Worm (Caenorhabditis elegans) whole organism, mixed stage, embryonic: ENCODE results near the gene T01G6.1.

Experiments
- M03D4.4 ChIP-seq: sonication (generic microtip); optimal IDR thresholded peaks from 2 replicates; lab custom pipeline; 2017; ENCODE audit warnings: mild to moderate bottlenecking, missing genetic modification characterization, missing compliant biosample characterization
- bed-3 ChIP-seq: fragments of 200-800 bp; sonication (Bioruptor generic); optimal IDR thresholded peaks from 3 replicates; lab custom pipeline; 2018; ENCODE audit warnings: mild to moderate bottlenecking, missing genetic modification characterization, moderate library complexity, missing compliant biosample characterization
- blmp-1 ChIP-seq: fragments of 150-350 bp; optimal IDR thresholded peaks from 2 replicates; lab custom pipeline; 2014; ENCODE audit warnings: missing biosample characterization, missing genetic modification characterization
- ceh-39 ChIP-seq: fragments of 150-350 bp; optimal IDR thresholded peaks from 2 replicates; lab custom pipeline; 2014; ENCODE audit warnings: missing biosample characterization, missing genetic modification characterization
- ceh-43 ChIP-seq: fragments of 200-800 bp; sonication (Bioruptor generic); optimal IDR thresholded peaks from 2 replicates; lab custom pipeline; 2018; ENCODE audit warnings: mild to moderate bottlenecking, missing genetic modification characterization, moderate library complexity, missing compliant biosample characterization
- ceh-83 ChIP-seq: fragments of 200-800 bp; sonication (Bioruptor generic); optimal IDR thresholded peaks from 2 replicates; lab custom pipeline; 2018; ENCODE audit warnings: mild to moderate bottlenecking, missing genetic modification characterization, missing compliant biosample characterization
- ces-1 ChIP-seq: fragments of 150-350 bp; optimal IDR thresholded peaks from 2 replicates; lab custom pipeline; 2014; ENCODE audit warnings: missing biosample characterization, missing genetic modification reagents, missing genetic modification characterization
- cnd-1 ChIP-seq: fragments of 200-800 bp; sonication (Bioruptor generic); optimal IDR thresholded peaks from 2 replicates; lab custom pipeline; 2018; ENCODE audit warnings: mild to moderate bottlenecking, missing genetic modification characterization, missing compliant biosample characterization
- drap-1 ChIP-seq: fragments of 200-800 bp; sonication (Bioruptor generic); optimal IDR thresholded peaks from 3 replicates; lab custom pipeline; 2018; ENCODE audit warnings: mild to moderate bottlenecking, missing genetic modification characterization, missing compliant biosample characterization
- elt-1 ChIP-seq: sonication (generic microtip); optimal IDR thresholded peaks from 2 replicates; lab custom pipeline; 2017; ENCODE audit warnings: missing genetic modification characterization, mild to moderate bottlenecking, missing compliant biosample characterization, antibody characterized with exemption, moderate library complexity, borderline replicate concordance; ENCODE audit not compliant: insufficient read depth
- elt-3 ChIP-seq: fragments of 150-350 bp; optimal IDR thresholded peaks from 2 replicates; lab custom pipeline; 2014; ENCODE audit warnings: missing biosample characterization, missing genetic modification characterization
- flh-1 ChIP-seq: fragments of 200-800 bp; sonication (Bioruptor generic); optimal IDR thresholded peaks from 2 replicates; lab custom pipeline; 2018; ENCODE audit warnings: mild to moderate bottlenecking, missing genetic modification characterization, moderate library complexity, missing compliant biosample characterization
- ham-2 ChIP-seq: fragments of 200-800 bp; sonication (Bioruptor generic); optimal IDR thresholded peaks from 2 replicates; lab custom pipeline; 2018; ENCODE audit warnings: mild to moderate bottlenecking, missing genetic modification characterization, missing compliant biosample characterization
- hlh-1 ChIP-seq: fragments of 150-350 bp; optimal IDR thresholded peaks from 2 replicates; lab custom pipeline; 2014; ENCODE audit warnings: missing biosample characterization, missing genetic modification reagents, missing genetic modification characterization
- lin-13 ChIP-seq: fragments of 150-350 bp; optimal IDR thresholded peaks from 2 replicates; lab custom pipeline; 2014; ENCODE audit warnings: missing biosample characterization, missing genetic modification characterization
- lin-32 ChIP-seq: fragments of 200-800 bp; sonication (Bioruptor generic); optimal IDR thresholded peaks from 2 replicates; lab custom pipeline; 2018; ENCODE audit warnings: mild to moderate bottlenecking, missing genetic modification characterization, missing compliant biosample characterization
- lsy-2 ChIP-seq: fragments of 150-350 bp; optimal IDR thresholded peaks from 2 replicates; lab custom pipeline; 2014; ENCODE audit warnings: missing biosample characterization, missing genetic modification characterization
- mab-5 ChIP-seq: fragments of 150-350 bp; optimal IDR thresholded peaks from 2 replicates; lab custom pipeline; 2014; ENCODE audit warnings: missing biosample characterization, missing genetic modification characterization
- mep-1 ChIP-seq: fragments of 150-350 bp; optimal IDR thresholded peaks from 2 replicates; lab custom pipeline; 2017; ENCODE audit warnings: missing biosample characterization, missing genetic modification reagents, missing genetic modification characterization, inconsistent platforms
- mls-2 ChIP-seq: sonication (generic microtip); optimal IDR thresholded peaks from 2 replicates; lab custom pipeline; 2016; ENCODE audit warnings: mild to moderate bottlenecking, missing genetic modification characterization, moderate library complexity, missing compliant biosample characterization
- nhr-12 ChIP-seq: fragments of 150-350 bp; optimal IDR thresholded peaks from 2 replicates; lab custom pipeline; 2014; ENCODE audit warnings: missing biosample characterization, missing genetic modification characterization
- nhr-2 ChIP-seq: fragments of 150-350 bp; optimal IDR thresholded peaks from 2 replicates; lab custom pipeline; 2014; ENCODE audit warnings: missing biosample characterization, missing genetic modification characterization
- nhr-237 ChIP-seq: fragments of 150-350 bp; optimal IDR thresholded peaks from 2 replicates; lab custom pipeline; 2014; ENCODE audit warnings: missing biosample characterization, missing genetic modification characterization
- nhr-76 ChIP-seq: sonication (generic microtip); optimal IDR thresholded peaks from 2 replicates; lab custom pipeline; 2017; ENCODE audit warnings: missing biosample characterization, missing genetic modification characterization
- pha-4 ChIP-seq: fragments of 150-350 bp; optimal IDR thresholded peaks from 2 replicates; lab custom pipeline; 2018; ENCODE audit warnings: missing biosample characterization, missing genetic modification reagents, missing genetic modification characterization
- sem-2 ChIP-seq: fragments of 200-800 bp; sonication (Bioruptor generic); optimal IDR thresholded peaks from 2 replicates; lab custom pipeline; 2018; ENCODE audit warnings: mild to moderate bottlenecking, missing genetic modification characterization, missing compliant biosample characterization
- snpc-4 ChIP-seq: fragments of 150-350 bp; optimal IDR thresholded peaks from 2 replicates; lab custom pipeline; 2014; ENCODE audit warnings: missing biosample characterization, missing genetic modification characterization
- sptf-1 ChIP-seq: sonication (generic microtip); optimal IDR thresholded peaks from 2 replicates; lab custom pipeline; 2017; ENCODE audit warnings: mild to moderate bottlenecking, missing genetic modification characterization, moderate library complexity, missing compliant biosample characterization
- tbx-8 ChIP-seq: fragments of 200-800 bp; sonication (Bioruptor generic); optimal IDR thresholded peaks from 2 replicates; lab custom pipeline; 2018; ENCODE audit warnings: mild to moderate bottlenecking, missing genetic modification characterization, moderate library complexity, missing compliant biosample characterization
- unc-120 ChIP-seq: sonication (generic microtip); optimal IDR thresholded peaks from 2 replicates; lab custom pipeline; 2017; ENCODE audit warnings: missing genetic modification characterization, missing compliant biosample characterization; ENCODE audit not compliant: poor library complexity, severe bottlenecking
- unc-39 ChIP-seq: fragments of 150-350 bp; optimal IDR thresholded peaks from 2 replicates; lab custom pipeline; 2014; ENCODE audit warnings: missing biosample characterization, missing genetic modification characterization
- unc-62 ChIP-seq: fragments of 150-350 bp; optimal IDR thresholded peaks from 2 replicates; lab custom pipeline; 2014; ENCODE audit warnings: missing biosample characterization, missing genetic modification reagents, missing genetic modification characterization
- zip-8 ChIP-seq: fragments of 150-350 bp; optimal IDR thresholded peaks from 2 replicates; lab custom pipeline; 2014; ENCODE audit warnings: missing biosample characterization, missing genetic modification characterization
- ztf-11 ChIP-seq: fragments of 150-350 bp; optimal IDR thresholded peaks from 2 replicates; lab custom pipeline; 2014; ENCODE audit warnings: missing biosample characterization, missing genetic modification characterization

Gene T01G6.1

DNA sequence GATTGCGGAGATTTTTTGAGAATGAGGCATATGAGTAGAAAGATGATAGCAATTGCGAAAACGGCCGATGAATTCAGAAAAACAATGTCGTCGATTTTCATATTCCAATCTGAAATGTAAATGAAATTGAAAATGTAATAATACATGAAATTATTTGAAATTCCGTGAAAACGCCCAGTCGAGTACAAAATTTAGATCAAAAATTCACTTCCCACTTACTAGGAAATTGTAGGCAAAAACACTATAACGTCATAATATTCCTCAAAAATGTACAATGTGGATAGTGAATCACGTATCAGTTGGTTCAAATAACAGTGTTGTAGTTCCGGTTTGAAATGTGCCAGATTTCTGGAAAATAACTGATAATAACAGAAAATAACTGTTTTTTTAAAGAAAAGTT, 3.7 kb downstream of the T01G6.1 start, which contains the start of gene str-256:
TSS of gene str-256 (minus strand) at position 101 of the 400 bp plus-strand sequence.
- no peak for TF ChIP-seq drap-1 (GFP tag; lab: Kevin White, UChicago)
- TF ChIP-seq mls-2 = no peak
- TF ChIP-seq nhr-2 = no peak
- no peak for TF ChIP-seq ceh-43 (GFP tag; lab: Kevin White, UChicago)
- no peak for TF ChIP-seq hlh-1 (tag; lab: Kevin White, UChicago)
- no peak for TF ChIP-seq ceh-39 (tag; lab: Kevin White, UChicago)
- no peak for TF ChIP-seq pha-4 (tag; lab: Kevin White, UChicago)
- TF ChIP-seq lin-32 (GFP tag; lab: Kevin White, UChicago) = no peak
- TF ChIP-seq unc-39 = no peak
- TF ChIP-seq nhr-12 (tag; lab: Kevin White, UChicago) = no peak
- no peak for TF ChIP-seq tbx-8 (GFP tag; lab: Kevin White, UChicago)
- no peak for TF ChIP-seq lin-13 (tag; lab: Kevin White, UChicago)
- no peak for TF ChIP-seq cnd-1
- no peak for TF ChIP-seq nhr-76 (tag; lab: Kevin White, UChicago)
- no peak for TF ChIP-seq nhr-237 (tag; lab: Kevin White, UChicago)
- TF ChIP-seq ceh-83 (GFP tag; lab: Kevin White, UChicago) = no peak
- TF ChIP-seq elt-1 (tag; lab: Kevin White, UChicago) = no peak
- TF ChIP-seq ztf-11 = no peak
- TF ChIP-seq sptf-1 (tag; lab: Kevin White, UChicago) = no peak
- TF ChIP-seq zip-8 (tag; lab: Kevin White, UChicago) = no peak

DNA sequence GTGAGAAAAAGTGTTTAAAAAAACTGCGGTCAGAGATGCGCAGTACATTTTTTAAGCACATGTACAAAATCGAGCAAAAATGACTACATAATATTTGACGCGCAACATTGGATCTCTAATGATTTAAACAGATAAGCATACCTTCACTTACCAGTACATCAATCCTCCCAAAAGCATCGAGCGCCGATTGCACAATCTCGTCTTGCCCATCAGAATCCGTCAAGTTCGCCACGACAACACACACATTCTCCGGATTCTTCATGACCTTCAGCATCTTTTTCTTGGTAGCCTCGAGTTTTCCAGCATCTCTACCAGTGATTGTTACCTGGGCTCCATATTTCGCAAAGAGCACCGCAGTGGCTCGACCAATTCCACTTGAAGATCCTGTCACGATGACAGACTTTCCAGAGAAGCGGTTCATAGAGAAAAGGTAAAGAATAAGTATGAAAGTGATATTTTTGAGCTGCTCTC, 5.3 kb downstream of the T01G6.1 start, which contains the start of gene T01G6.10:
TSS of gene T01G6.10 (minus strand) at position 421 of the 471 bp plus-strand sequence.
- no peak for TF ChIP-seq drap-1 (GFP tag; lab: Kevin White, UChicago)
- TF ChIP-seq lsy-2 (tag; lab: Kevin White, UChicago) = no peak
- TF ChIP-seq M03D4.4 (tag; lab: Kevin White, UChicago) = no peak
- no peak for TF ChIP-seq zip-8 (tag; lab: Kevin White, UChicago)
- TF ChIP-seq ceh-83 (GFP tag; lab: Kevin White, UChicago) = no peak
- TF ChIP-seq ham-2 (GFP tag; lab: Kevin White, UChicago) = no peak
- TF ChIP-seq blmp-1 (tag; lab: Kevin White, UChicago) = no peak
- no peak for TF ChIP-seq flh-1 (GFP tag; lab: Kevin White, UChicago)
- TF ChIP-seq sem-2 (GFP tag; lab: Kevin White, UChicago) = no peak
- no peak for TF ChIP-seq ces-1
- no peak for TF ChIP-seq sptf-1 (tag; lab: Kevin White, UChicago)
- no peak for TF ChIP-seq lin-32 (GFP tag; lab: Kevin White, UChicago)
- TF ChIP-seq pha-4 (tag; lab: Kevin White, UChicago) = no peak
- no peak for TF ChIP-seq mep-1 (tag; lab: Kevin White, UChicago)
- TF ChIP-seq mab-5 (tag; lab: Kevin White, UChicago) = no peak
- no peak for TF ChIP-seq nhr-2
- TF ChIP-seq bed-3 (GFP tag; lab: Kevin White, UChicago) = no peak
- TF ChIP-seq snpc-4 = no peak
- TF ChIP-seq ceh-39 (tag; lab: Kevin White, UChicago) = no peak

DNA sequence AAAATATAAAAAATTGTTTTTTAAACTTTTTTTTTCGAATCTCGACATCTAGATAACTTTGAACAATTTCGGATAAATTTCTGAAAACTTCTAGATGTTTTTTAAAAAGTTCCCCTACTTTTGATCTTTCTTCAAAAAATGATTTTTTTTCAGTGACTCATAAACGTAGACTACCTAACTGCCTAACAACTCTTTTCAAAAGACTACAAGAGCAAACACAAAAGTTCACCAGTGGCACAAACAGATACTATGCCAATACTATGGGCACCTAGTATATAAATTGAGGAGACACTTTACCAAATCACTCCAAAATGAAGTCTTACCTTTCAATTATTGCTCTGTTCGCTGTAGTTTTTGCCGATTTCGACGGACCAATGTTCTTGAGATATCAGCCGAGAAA, 6.2 kb downstream of the T01G6.1 start, which contains the start of gene srlf-35:
TSS of gene srlf-35 (plus strand) at position 301 of the 400 bp plus-strand sequence.
- TF ChIP-seq unc-62 (GFP tag; lab: Kevin White, UChicago) (no peak), flh-1 (GFP tag; lab: Kevin White, UChicago) (no peak), unc-120 (tag; lab: Kevin White, UChicago) (no peak), cnd-1 (no peak), elt-3 (tag; lab: Kevin White, UChicago) (no peak), hlh-1 (tag; lab: Kevin White, UChicago) (no peak), nhr-12 (tag; lab: Kevin White, UChicago) (no peak), sem-2 (GFP tag; lab: Kevin White, UChicago) (no peak)

DNA sequence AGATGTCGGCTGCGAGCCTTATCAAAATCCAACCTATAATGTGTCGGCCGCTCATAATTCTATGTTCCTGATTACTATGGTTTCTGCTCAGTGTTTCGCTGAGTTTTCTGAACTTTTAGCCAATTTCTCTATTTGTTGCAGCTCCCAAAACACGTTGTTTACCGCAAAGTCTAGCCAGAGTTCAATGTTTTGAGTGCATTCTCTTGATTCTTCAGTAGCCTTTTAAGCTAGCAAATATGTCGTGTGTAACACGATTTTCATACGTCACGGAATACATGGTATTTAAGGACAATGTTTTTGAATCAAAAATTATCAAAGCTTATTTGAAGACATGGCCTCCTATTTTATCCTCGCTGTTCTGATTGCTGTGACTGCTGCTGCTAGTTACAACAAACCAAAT, 7.7 kb downstream of the T01G6.1 start, which contains the start of gene srlf-19:
TSS of gene srlf-19 (plus strand) at position 301 of the 400 bp plus-strand sequence.
- TF ChIP-seq pha-4 (tag; lab: Kevin White, UChicago) = no peak
- TF ChIP-seq drap-1 (GFP tag; lab: Kevin White, UChicago) = no peak
- no peak for TF ChIP-seq mls-2
- no peak for TF ChIP-seq ceh-83 (GFP tag; lab: Kevin White, UChicago)
- no peak for TF ChIP-seq lsy-2 (tag; lab: Kevin White, UChicago)
- TF ChIP-seq tbx-8 (GFP tag; lab: Kevin White, UChicago) = no peak
- TF ChIP-seq mab-5 (tag; lab: Kevin White, UChicago) = no peak
- TF ChIP-seq ceh-39 (tag; lab: Kevin White, UChicago) = no peak
- no peak for TF ChIP-seq bed-3 (GFP tag; lab: Kevin White, UChicago)
- no peak for TF ChIP-seq unc-120 (tag; lab: Kevin White, UChicago)
- TF ChIP-seq nhr-2 = no peak
- TF ChIP-seq, all 35 proteins: peak for 0
